Fruit fly (Drosophila melanogaster): Measurements from ENCODE around the gene Spn28Dc.

dm6 chr2L:7969329-7969728, 37.7 kb downstream of the Spn28Dc start:
- TF ChIP-seq CG34406 (GFP tag; optimal IDR thresholded peaks at IDR 0.05): no peak
- no peak for TF ChIP-seq OdsH (GFP tag; optimal IDR thresholded peaks at IDR 0.05)
- no peak for TF ChIP-seq Gug (GFP tag; IDR thresholded peaks at IDR 0.05)
- TF ChIP-seq CG6854 (GFP tag; optimal IDR thresholded peaks at IDR 0.05): no peak
- no peak for TF ChIP-seq dac (GFP tag; optimal IDR thresholded peaks at IDR 0.05)
- no peak for TF ChIP-seq Lpt (GFP tag; optimal IDR thresholded peaks at IDR 0.05)
- TF ChIP-seq salr (GFP tag; optimal IDR thresholded peaks at IDR 0.05): no peak
- no peak for TF ChIP-seq CG10669 (GFP tag; optimal IDR thresholded peaks at IDR 0.05)
- TF ChIP-seq Hr4 (GFP tag; optimal IDR thresholded peaks at IDR 0.05): no peak
- no peak for TF ChIP-seq fd85E (GFP tag; optimal IDR thresholded peaks at IDR 0.05)
- no peak for TF ChIP-seq cyc (GFP tag; optimal IDR thresholded peaks at IDR 0.05)
- no peak for TF ChIP-seq CG9139 (GFP tag; optimal IDR thresholded peaks at IDR 0.05)
